Worm (Caenorhabditis elegans): ENCODE results near the gene acbp-3.

The acbp-3 gene

ce11 chrX:10896498-10896897 is 6.6 kb upstream of the acbp-3 start, which contains the start of gene haly-1:
haly-1 (minus strand) TSS chrX:10896598.
- TF ChIP-seq unc-86 (tag; optimal IDR thresholded peaks at IDR 0.05) (no peak), nhr-232 (tag; optimal IDR thresholded peaks at IDR 0.05) (no peak), ceh-19 (GFP tag; optimal IDR thresholded peaks at IDR 0.05) (no peak), zip-5 (tag; optimal IDR thresholded peaks at IDR 0.05) (no peak), Y22D7AL.16 (tag; optimal IDR thresholded peaks at IDR 0.05) (no peak), nfya-1 (tag; optimal IDR thresholded peaks at IDR 0.05) (no peak)

ce11 chrX:10900079-10900724 is 2.9 kb upstream of the acbp-3 start, which contains the start of gene suca-1:
suca-1 (minus strand) TSS chrX:10900114.
- TF ChIP-seq ets-4 (tag; optimal IDR thresholded peaks at IDR 0.05) (no peak), madf-2 (tag; optimal IDR thresholded peaks at IDR 0.05) (peak; percentile 28), ceh-19 (GFP tag; optimal IDR thresholded peaks at IDR 0.05) (peak; percentile 1), Y22D7AL.16 (tag; optimal IDR thresholded peaks at IDR 0.05) (no peak), sdc-2 (tag; optimal IDR thresholded peaks at IDR 0.05) (peak; percentile 51), ceh-34 (tag; optimal IDR thresholded peaks at IDR 0.05) (peak; percentile 51), ceh-45 (GFP tag; IDR thresholded peaks at IDR 0.05) (0 out of 2 replicates have a peak, but pooled peaks have one; percentile 22), C08G9.2 (tag; optimal IDR thresholded peaks at IDR 0.05) (peak; percentile 8), gmeb-2 (tag; optimal IDR thresholded peaks at IDR 0.05) (peak; percentile 14), fkh-10 (GFP tag; optimal IDR thresholded peaks at IDR 0.05) (no peak), nhr-11 (tag; optimal IDR thresholded peaks at IDR 0.05) (no peak), elt-2 (tag; optimal IDR thresholded peaks at IDR 0.05) (peak; percentile 41), ceh-2 (tag; optimal IDR thresholded peaks at IDR 0.05) (peak; percentile 33), hlh-6 (tag; optimal IDR thresholded peaks at IDR 0.05) (peak; percentile 36), unc-42 (tag; optimal IDR thresholded peaks at IDR 0.05) (peak; percentile 3), C38D4.7 (GFP tag; optimal IDR thresholded peaks at IDR 0.05) (peak; percentile 14), tbx-2 (tag; optimal IDR thresholded peaks at IDR 0.05) (peak; percentile 71), mec-3 (tag; optimal IDR thresholded peaks at IDR 0.05; ENCODE audit: borderline replicate concordance) (no peak), ceh-18 (tag; optimal IDR thresholded peaks at IDR 0.05) (peak; percentile 34), nfya-1 (tag; optimal IDR thresholded peaks at IDR 0.05) (peak; percentile 67), hlh-30 (tag; optimal IDR thresholded peaks at IDR 0.05; ENCODE audit: insufficient read depth) (peak; percentile 2), T23F11.4 (GFP tag; optimal IDR thresholded peaks at IDR 0.05) (no peak), ceh-31 (tag; optimal IDR thresholded peaks at IDR 0.05) (peak; percentile 19), F13H6.1 (tag; optimal IDR thresholded peaks at IDR 0.05) (peak; percentile 40), ceh-14 (tag; optimal IDR thresholded peaks at IDR 0.05) (no peak), sox-2 (GFP tag; IDR thresholded peaks at IDR 0.05) (no peak), ceh-30 (tag; optimal IDR thresholded peaks at IDR 0.05) (peak; percentile 58), ceh-24 (tag; optimal IDR thresholded peaks at IDR 0.05) (no peak), K02D7.2 (tag; optimal IDR thresholded peaks at IDR 0.05) (peak; percentile 11)

- TF ChIP-seq pax-1 (tag; optimal IDR thresholded peaks at IDR 0.05) = no peak
- no peak for TF ChIP-seq pha-4 (tag; optimal IDR thresholded peaks at IDR 0.05)
- TF ChIP-seq ama-1 (optimal IDR thresholded peaks at IDR 0.05) = no peak
- TF ChIP-seq ref-2 (tag; optimal IDR thresholded peaks at IDR 0.05) = peak; percentile 51
- peak; percentile 30 for TF ChIP-seq elt-2 (tag; optimal IDR thresholded peaks at IDR 0.05)
- no peak for TF ChIP-seq zip-5 (tag; optimal IDR thresholded peaks at IDR 0.05)
- TF ChIP-seq K02D7.2 (tag; optimal IDR thresholded peaks at IDR 0.05) = no peak
- TF ChIP-seq Y22D7AL.16 (tag; optimal IDR thresholded peaks at IDR 0.05) = no peak
- no peak for TF ChIP-seq sox-2 (GFP tag; IDR thresholded peaks at IDR 0.05)
- TF ChIP-seq K09A11.1 (tag; optimal IDR thresholded peaks at IDR 0.05; ENCODE audit: insufficient read depth) = no peak
- TF ChIP-seq pqm-1 (tag; optimal IDR thresholded peaks at IDR 0.05) = no peak
- TF ChIP-seq pha-2 (tag; optimal IDR thresholded peaks at IDR 0.05) = no peak
- TF ChIP-seq dve-1 (tag; optimal IDR thresholded peaks at IDR 0.05) = no peak
- TF ChIP-seq mec-3 (tag; optimal IDR thresholded peaks at IDR 0.05; ENCODE audit: borderline replicate concordance) = no peak
- peak; percentile 31 for TF ChIP-seq unc-42 (tag; optimal IDR thresholded peaks at IDR 0.05)
- peak; percentile 20 for TF ChIP-seq syd-9 (tag; optimal IDR thresholded peaks at IDR 0.05)
- TF ChIP-seq rnt-1 (tag; optimal IDR thresholded peaks at IDR 0.05) = peak; percentile 73
- TF ChIP-seq ceh-31 (tag; optimal IDR thresholded peaks at IDR 0.05) = peak; percentile 52
- no peak for TF ChIP-seq che-1 (tag; optimal IDR thresholded peaks at IDR 0.05)
- no peak for TF ChIP-seq C38D4.7 (GFP tag; optimal IDR thresholded peaks at IDR 0.05)
- TF ChIP-seq hlh-30 (tag; optimal IDR thresholded peaks at IDR 0.05; ENCODE audit: insufficient read depth) = no peak
- peak; percentile 31 for TF ChIP-seq T23F11.4 (GFP tag; optimal IDR thresholded peaks at IDR 0.05)
- peak; percentile 30 for TF ChIP-seq hlh-8 (tag; optimal IDR thresholded peaks at IDR 0.05)
- peak; percentile 57 for TF ChIP-seq nfya-1 (tag; optimal IDR thresholded peaks at IDR 0.05)
- TF ChIP-seq tbx-2 (tag; optimal IDR thresholded peaks at IDR 0.05) = peak; percentile 37
- peak; percentile 19 for TF ChIP-seq ceh-34 (tag; optimal IDR thresholded peaks at IDR 0.05)
- peak; percentile 71 for TF ChIP-seq unc-55 (GFP tag; optimal IDR thresholded peaks at IDR 0.05)
- TF ChIP-seq hlh-13 (GFP tag; optimal IDR thresholded peaks at IDR 0.05) = no peak
- TF ChIP-seq ceh-18 (tag; optimal IDR thresholded peaks at IDR 0.05) = peak; percentile 82
Observed at ce11 chrX:10900952-10901351, 2.1 kb upstream of the acbp-3 start.

Measured in whole organism, late embryonic.